Worm (Caenorhabditis elegans) whole organism, L4/young adult: ENCODE results near the gene mrp-4.

Experiments used
- W03F9.2 ChIP-seq: fragments of 150-350 bp; optimal IDR thresholded peaks from 2 replicates; lab custom pipeline; 2014; ENCODE audit warnings: missing biosample characterization, missing genetic modification characterization
- dao-5 ChIP-seq: sonication (generic microtip); optimal IDR thresholded peaks from 2 replicates; lab custom pipeline; 2016; ENCODE audit warnings: missing genotype, missing genetic modification characterization, moderate library complexity, missing compliant biosample characterization
- him-1 ChIP-seq: sonication (generic microtip); optimal IDR thresholded peaks from 2 replicates; lab custom pipeline; 2016; ENCODE audit warnings: missing genotype, missing genetic modification reagents, missing genetic modification characterization, missing compliant biosample characterization

- TF ChIP-seq W03F9.2 (tag; lab: Kevin White, UChicago) (no peak), him-1 (no peak), dao-5 (tag; lab: Kevin White, UChicago) (no peak)
Measured at ce11 chrX:9883837-9884324, at the start of gene mrp-4.
